Worm (Caenorhabditis elegans): ENCODE results near the gene htas-1.

- TF ChIP-seq klf-2 (GFP tag; conservative IDR thresholded peaks at IDR 0.05) (no peak), flt-1 (GFP tag; IDR thresholded peaks at IDR 0.05) (no peak), ztf-29 (GFP tag; IDR thresholded peaks at IDR 0.05) (no peak), cog-1 (tag; optimal IDR thresholded peaks at IDR 0.05) (no peak)
Measured at ce11 chrIV:9699062-9699461, 15.7 kb upstream of the htas-1 start.
